Fruit fly (Drosophila melanogaster) whole organism, embryonic: ENCODE results near the gene CG6015.

Source experiments
- Antp ChIP-seq: fragments of 200-800 bp; sonication (Bioruptor generic); optimal IDR thresholded peaks from 3 replicates; lab custom pipeline; 2016; ENCODE audit warnings: missing biosample characterization, missing genetic modification characterization
- Awh ChIP-seq: fragments of 200-800 bp; sonication (Bioruptor generic); IDR thresholded peaks from 2 replicates; pipeline ENCODE4, ENCODE4 v1.3.6; 2022; ENCODE audit warnings: missing biosample characterization, missing genetic modification characterization
- B-H1 ChIP-seq: fragments of 200-800 bp; sonication (Bioruptor generic); IDR thresholded peaks from 3 replicates; pipeline ENCODE4 v1.3.6; 2022; ENCODE audit warnings: missing biosample characterization, missing genetic modification characterization
- B-H2 ChIP-seq: fragments of 200-800 bp; sonication (Bioruptor generic); optimal IDR thresholded peaks from 2 replicates; lab custom pipeline; 2018; ENCODE audit warnings: missing biosample characterization, mild to moderate bottlenecking, missing genetic modification characterization
- CG11696 ChIP-seq: fragments of 200-800 bp; sonication (Bioruptor generic); IDR thresholded peaks from 2 replicates; pipeline ENCODE4 v1.3.6; 2022; ENCODE audit warnings: missing biosample characterization, missing genetic modification characterization
- CG14667 ChIP-seq: fragments of 200-800 bp; sonication (Bioruptor generic); IDR thresholded peaks from 2 replicates; pipeline ENCODE4 v1.3.6; 2022; ENCODE audit warnings: missing biosample characterization, missing genetic modification characterization
- CG14710 ChIP-seq: fragments of 200-800 bp; sonication (Bioruptor generic); optimal IDR thresholded peaks from 3 replicates; lab custom pipeline; 2019; ENCODE audit warnings: missing biosample characterization, mild to moderate bottlenecking, missing genetic modification characterization, moderate library complexity
- CG1602 ChIP-seq: fragments of 200-800 bp; sonication (Bioruptor generic); optimal IDR thresholded peaks from 3 replicates; lab custom pipeline; 2016; ENCODE audit warnings: missing biosample characterization, missing genetic modification characterization
- CG18011 ChIP-seq: fragments of 200-800 bp; sonication (Bioruptor generic); optimal IDR thresholded peaks from 2 replicates; lab custom pipeline; 2017; ENCODE audit warnings: missing biosample characterization, missing genetic modification characterization, mild to moderate bottlenecking, moderate library complexity, missing genotype
- CG1832 ChIP-seq: fragments of 200-800 bp; sonication (Bioruptor generic); optimal IDR thresholded peaks from 2 replicates; lab custom pipeline; 2017; ENCODE audit warnings: missing biosample characterization, mild to moderate bottlenecking, missing genetic modification characterization, inconsistent platforms
- CG18476 ChIP-seq: fragments of 200-800 bp; sonication (Bioruptor generic); optimal IDR thresholded peaks from 2 replicates; lab custom pipeline; 2016; ENCODE audit warnings: missing biosample characterization, mild to moderate bottlenecking, missing genetic modification characterization
- CG18619 ChIP-seq: fragments of 200-800 bp; sonication (Bioruptor generic); optimal IDR thresholded peaks from 3 replicates; lab custom pipeline; 2017; ENCODE audit warnings: missing biosample characterization, mild to moderate bottlenecking, missing genetic modification characterization
- CG31365 ChIP-seq: fragments of 200-800 bp; sonication (Bioruptor generic); optimal IDR thresholded peaks from 2 replicates; lab custom pipeline; 2018; ENCODE audit warnings: missing biosample characterization, mild to moderate bottlenecking, missing genetic modification characterization
- CG31388 ChIP-seq: fragments of 200-800 bp; sonication (Bioruptor generic); optimal IDR thresholded peaks from 2 replicates; lab custom pipeline; 2016; ENCODE audit warnings: missing biosample characterization, missing genetic modification characterization
- CG32532 ChIP-seq: fragments of 200-800 bp; sonication (Bioruptor generic); IDR thresholded peaks from 2 replicates; pipeline ENCODE4 v1.3.6; 2022; ENCODE audit warnings: missing biosample characterization, missing genetic modification characterization
- CG34376 ChIP-seq: fragments of 200-800 bp; sonication (Bioruptor generic); optimal IDR thresholded peaks from 2 replicates; lab custom pipeline; 2018; ENCODE audit warnings: missing biosample characterization, mild to moderate bottlenecking, missing genetic modification characterization
- CG3847 ChIP-seq: fragments of 200-800 bp; sonication (Bioruptor generic); IDR thresholded peaks from 2 replicates; pipeline ENCODE4 v1.3.6; 2022; ENCODE audit warnings: missing biosample characterization, missing genetic modification characterization
- CG4328 ChIP-seq: fragments of 200-800 bp; sonication (Bioruptor generic); optimal IDR thresholded peaks from 3 replicates; lab custom pipeline; 2017; ENCODE audit warnings: missing biosample characterization, missing genetic modification reagents, missing genetic modification characterization
- CG5180 ChIP-seq: fragments of 200-800 bp; sonication (Bioruptor generic); optimal IDR thresholded peaks from 3 replicates; lab custom pipeline; 2017; ENCODE audit warnings: missing biosample characterization, missing genetic modification characterization, mild to moderate bottlenecking, moderate library complexity, missing genetic modification reagents
- CG6272 ChIP-seq: fragments of 200-800 bp; sonication (Bioruptor generic); IDR thresholded peaks from 2 replicates; pipeline ENCODE4 v1.3.6; 2022; ENCODE audit warnings: missing biosample characterization, missing genetic modification characterization
- CG8281 ChIP-seq: fragments of 200-800 bp; sonication (Bioruptor generic); optimal IDR thresholded peaks from 2 replicates; lab custom pipeline; 2018; ENCODE audit warnings: missing biosample characterization, mild to moderate bottlenecking, missing genetic modification characterization, moderate library complexity
- CG8765 ChIP-seq: fragments of 200-800 bp; sonication (Bioruptor generic); IDR thresholded peaks from 2 replicates; pipeline ENCODE4 v1.3.6; 2022; ENCODE audit warnings: missing biosample characterization, missing genetic modification characterization
- Doc2 ChIP-seq: fragments of 200-800 bp; sonication (Bioruptor generic); IDR thresholded peaks from 2 replicates; pipeline ENCODE4 v1.3.6; 2022; ENCODE audit warnings: missing biosample characterization, missing genetic modification characterization
- E2f2 ChIP-seq: fragments of 200-800 bp; sonication (Bioruptor generic); IDR thresholded peaks from 2 replicates; pipeline ENCODE4 v1.3.6; 2022; ENCODE audit warnings: missing biosample characterization, missing genetic modification characterization
- Elba2 ChIP-seq: fragments of 200-800 bp; sonication (Bioruptor generic); optimal IDR thresholded peaks from 3 replicates; lab custom pipeline; 2016; ENCODE audit warnings: missing biosample characterization, missing genetic modification characterization
- HHEX ChIP-seq: fragments of 200-800 bp; sonication (Bioruptor generic); optimal IDR thresholded peaks from 3 replicates; lab custom pipeline; 2017; ENCODE audit warnings: missing biosample characterization, mild to moderate bottlenecking, missing genetic modification characterization, missing genetic modification reagents
- Lim3 ChIP-seq: fragments of 200-800 bp; sonication (Bioruptor generic); IDR thresholded peaks from 2 replicates; pipeline ENCODE4 v1.3.6; 2022; ENCODE audit warnings: missing biosample characterization, missing genetic modification characterization
- Med ChIP-seq: fragments of 200-800 bp; sonication (Bioruptor generic); peaks from one replicate; lab custom pipeline; 2016; ENCODE audit warnings: missing biosample characterization, missing genetic modification characterization, mild to moderate bottlenecking, inconsistent platforms, moderate library complexity
- NC2α ChIP-seq: fragments of 200-800 bp; sonication (Bioruptor generic); optimal IDR thresholded peaks from 2 replicates; lab custom pipeline; 2016; ENCODE audit warnings: missing biosample characterization, missing genetic modification characterization
- Pdp1 ChIP-seq, 2 experiments: fragments of 200-800 bp; sonication (Bioruptor generic); optimal IDR thresholded peaks; 3 replicates each; lab custom pipeline; 2016; ENCODE audit warnings: missing biosample characterization in 2 of 2, missing genetic modification characterization in 2 of 2, mild to moderate bottlenecking in 1 of 2, moderate library complexity in 1 of 2
- Sox100B ChIP-seq: fragments of 200-800 bp; sonication (Bioruptor generic); optimal IDR thresholded peaks from 3 replicates; lab custom pipeline; 2018; ENCODE audit warnings: missing biosample characterization, mild to moderate bottlenecking, missing genetic modification characterization
- Usf ChIP-seq: fragments of 200-800 bp; sonication (Bioruptor generic); optimal IDR thresholded peaks from 2 replicates; lab custom pipeline; 2017; ENCODE audit warnings: missing genotype, missing biosample characterization, missing genetic modification characterization
- ap ChIP-seq: fragments of 200-800 bp; sonication (Bioruptor generic); IDR thresholded peaks from 2 replicates; pipeline ENCODE4 v1.3.6; 2022; ENCODE audit warnings: missing biosample characterization, missing genetic modification characterization
- ato ChIP-seq: fragments of 200-800 bp; sonication (Bioruptor generic); IDR thresholded peaks from 2 replicates; pipeline ENCODE4 v1.3.6; 2022; ENCODE audit warnings: missing biosample characterization, missing genetic modification characterization; ENCODE audit not compliant: partially characterized antibody
- bigmax ChIP-seq: fragments of 200-800 bp; sonication (Bioruptor generic); optimal IDR thresholded peaks from 2 replicates; lab custom pipeline; 2018; ENCODE audit warnings: missing biosample characterization, mild to moderate bottlenecking, missing genetic modification characterization
- cg ChIP-seq: fragments of 200-800 bp; sonication (Bioruptor generic); optimal IDR thresholded peaks from 3 replicates; lab custom pipeline; 2019; ENCODE audit warnings: missing biosample characterization, mild to moderate bottlenecking, missing genetic modification characterization, moderate library complexity
- chm ChIP-seq: fragments of 200-800 bp; sonication (Bioruptor generic); IDR thresholded peaks from 2 replicates; pipeline ENCODE4 v1.3.6; 2022; ENCODE audit warnings: missing biosample characterization, missing genetic modification characterization
- croc ChIP-seq: fragments of 200-800 bp; sonication (Bioruptor generic); conservative IDR thresholded peaks from 3 replicates; pipeline ENCODE4 v1.3.6; 2022; ENCODE audit warnings: missing biosample characterization, missing genetic modification characterization
- dm ChIP-seq: fragments of 200-800 bp; sonication (Bioruptor generic); optimal IDR thresholded peaks from 3 replicates; lab custom pipeline; 2016; ENCODE audit warnings: missing biosample characterization, missing genetic modification characterization
- dmrt11E ChIP-seq: fragments of 200-800 bp; sonication (Bioruptor generic); optimal IDR thresholded peaks from 3 replicates; lab custom pipeline; 2018; ENCODE audit warnings: missing biosample characterization, mild to moderate bottlenecking, missing genetic modification characterization, moderate library complexity
- fd3F ChIP-seq: fragments of 200-800 bp; sonication (Bioruptor generic); optimal IDR thresholded peaks from 2 replicates; lab custom pipeline; 2018; ENCODE audit warnings: missing biosample characterization, mild to moderate bottlenecking, missing genetic modification characterization, moderate library complexity
- gsb-n ChIP-seq: fragments of 200-800 bp; sonication (Bioruptor generic); optimal IDR thresholded peaks from 3 replicates; lab custom pipeline; 2018; ENCODE audit warnings: missing biosample characterization, mild to moderate bottlenecking, missing genetic modification characterization
- jing ChIP-seq: fragments of 200-800 bp; sonication (Bioruptor generic); optimal IDR thresholded peaks from 2 replicates; lab custom pipeline; 2018; ENCODE audit warnings: missing biosample characterization, mild to moderate bottlenecking, missing genetic modification characterization
- ken ChIP-seq: fragments of 200-800 bp; sonication (Bioruptor generic); IDR thresholded peaks from 3 replicates; pipeline ENCODE4 v1.3.6; 2022; ENCODE audit warnings: missing biosample characterization, missing genetic modification characterization
- klu ChIP-seq: fragments of 200-800 bp; sonication (Bioruptor generic); IDR thresholded peaks from 2 replicates; pipeline ENCODE4 v1.3.6; 2022; ENCODE audit warnings: missing biosample characterization, missing genetic modification characterization
- lab ChIP-seq: fragments of 200-800 bp; sonication (Bioruptor generic); optimal IDR thresholded peaks from 3 replicates; lab custom pipeline; 2017; ENCODE audit warnings: missing biosample characterization, missing genetic modification characterization, mild to moderate bottlenecking, moderate library complexity, missing genetic modification reagents
- nom ChIP-seq: fragments of 200-800 bp; sonication (Bioruptor generic); optimal IDR thresholded peaks from 2 replicates; lab custom pipeline; 2017; ENCODE audit warnings: missing biosample characterization, missing genetic modification characterization, mild to moderate bottlenecking, moderate library complexity, missing genetic modification reagents
- psq ChIP-seq: fragments of 200-800 bp; sonication (Bioruptor generic); optimal IDR thresholded peaks from 2 replicates; lab custom pipeline; 2017; ENCODE audit warnings: missing biosample characterization, missing genetic modification characterization
- pum ChIP-seq: fragments of 200-800 bp; sonication (Bioruptor generic); optimal IDR thresholded peaks from 2 replicates; lab custom pipeline; 2016; ENCODE audit warnings: missing biosample characterization, missing genetic modification characterization
- repo ChIP-seq: fragments of 200-800 bp; sonication (Bioruptor generic); optimal IDR thresholded peaks from 2 replicates; lab custom pipeline; 2016; ENCODE audit warnings: missing biosample characterization, missing genetic modification characterization
- sens ChIP-seq: fragments of 200-800 bp; sonication (Bioruptor generic); peaks from one replicate; lab custom pipeline; 2016; ENCODE audit warnings: missing biosample characterization, missing genetic modification characterization

The CG6015 gene

DNA sequence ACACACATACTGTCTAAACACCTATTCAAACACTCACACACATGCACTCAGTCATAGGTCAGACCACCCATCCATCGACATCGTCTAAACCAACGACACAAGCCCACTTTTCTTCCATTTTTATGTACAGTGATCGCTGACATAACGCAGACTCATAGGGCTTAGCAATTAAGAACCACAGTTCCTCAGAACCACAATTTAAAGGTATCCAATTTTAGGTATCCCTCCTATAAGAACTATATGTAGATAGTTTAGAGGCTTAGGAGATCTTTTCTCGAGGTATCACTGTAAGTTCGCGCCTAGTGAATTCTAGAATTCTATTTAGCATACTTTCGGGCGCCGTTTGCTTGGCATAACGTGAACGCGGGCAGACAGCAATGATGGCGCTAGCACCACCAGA lies 41.2 kb downstream of the CG6015 start (continued):
- TF ChIP-seq Elba2 (GFP tag; lab: Kevin White, UChicago) (no peak), CG1602 (GFP tag; lab: Kevin White, UChicago) (peak; percentile 44), CG14667 (GFP tag; lab: Robert Waterston, UW) (peak; percentile 36; the same call in 1 of the 2 replicates), ato (no peak), Antp (GFP tag; lab: Kevin White, UChicago) (no peak), dm (GFP tag; lab: Kevin White, UChicago) (peak; percentile 26), CG34376 (GFP tag; lab: Kevin White, UChicago) (no peak), CG1832 (GFP tag; lab: Kevin White, UChicago) (no peak), repo (GFP tag; lab: Kevin White, UChicago) (no peak), gsb-n (tag; lab: Kevin White, UChicago) (no peak), CG5180 (no peak), CG18619 (GFP tag; lab: Kevin White, UChicago) (no peak), bigmax (GFP tag; lab: Kevin White, UChicago) (no peak), CG8281 (tag; lab: Kevin White, UChicago) (no peak), Sox100B (GFP tag; lab: Kevin White, UChicago) (no peak), psq (GFP tag; lab: Kevin White, UChicago) (no peak), CG32532 (GFP tag; lab: Robert Waterston, UW) (peak; percentile 73), HHEX (GFP tag; lab: Kevin White, UChicago) (no peak), croc (GFP tag; lab: Robert Waterston, UW) (peak; percentile 28; the same call in 1 of the 3 replicates), klu (GFP tag; lab: Robert Waterston, UW) (no peak), sens (GFP tag; lab: Kevin White, UChicago) (no peak), CG6272 (GFP tag; lab: Robert Waterston, UW) (no peak), pum (no peak), ken (GFP tag; lab: Robert Waterston, UW) (peak; percentile 43; the same call in 1 of the 3 replicates), cg (GFP tag; lab: Kevin White, UChicago) (no peak), Lim3 (no peak), CG31388 (GFP tag; lab: Kevin White, UChicago) (no peak), CG14710 (tag; lab: Kevin White, UChicago) (no peak), ap (GFP tag; lab: Robert Waterston, UW) (peak; percentile 17; the same call in 1 of the 2 replicates), lab (GFP tag; lab: Kevin White, UChicago) (peak; percentile 32), jing (GFP tag; lab: Kevin White, UChicago) (no peak), dmrt11E (tag; lab: Kevin White, UChicago) (no peak), CG4328 (GFP tag; lab: Kevin White, UChicago) (no peak), chm (GFP tag; lab: Robert Waterston, UW) (no peak), Pdp1 (GFP tag; optimal IDR thresholded peaks at IDR 0.05; lab: Kevin White, UChicago) (no peak), CG8765 (GFP tag; lab: Robert Waterston, UW) (0 out of 2 replicates have a peak, but pooled peaks have one; percentile 27), CG31365 (tag; lab: Kevin White, UChicago) (no peak), nom (GFP tag; lab: Kevin White, UChicago) (no peak), B-H2 (no peak), CG3847 (GFP tag; lab: Robert Waterston, UW) (peak; percentile 21; the same call in 1 of the 2 replicates), CG18011 (GFP tag; lab: Kevin White, UChicago) (no peak), Doc2 (no peak), NC2α (GFP tag; lab: Kevin White, UChicago) (no peak), CG18476 (GFP tag; lab: Kevin White, UChicago) (no peak), CG11696 (GFP tag; lab: Robert Waterston, UW) (0 out of 2 replicates have a peak, but pooled peaks have one; percentile 23), Awh (GFP tag; lab: Robert Waterston, UW) (no peak), B-H1 (GFP tag; lab: Robert Waterston, UW) (peak; percentile 57; the same call in 2 of the 3 replicates), Usf (GFP tag; lab: Kevin White, UChicago) (no peak), fd3F (GFP tag; lab: Kevin White, UChicago) (peak; percentile 18), Med (GFP tag; lab: Kevin White, UChicago) (no peak), E2f2 (GFP tag; lab: Robert Waterston, UW) (peak; percentile 23; the same call in 1 of the 2 replicates)
